Worm (Caenorhabditis elegans): ENCODE results near the gene str-23.

- TF ChIP-seq R02D3.7 (tag; optimal IDR thresholded peaks at IDR 0.05) (no peak), nhr-11 (tag; optimal IDR thresholded peaks at IDR 0.05) (no peak)
Measured at ce11 chrV:15666718-15667117, 22.0 kb downstream of the str-23 start.
